Fruit fly (Drosophila melanogaster) whole organism, embryonic: ENCODE data around the gene Obp28a.
A peak's percentile ranks its signal among the peaks of the same experiment; 100 is the strongest.

Source experiments
- ATbp ChIP-seq: fragments of 200-800 bp; sonication (Bioruptor generic); optimal IDR thresholded peaks from 2 replicates; lab custom pipeline; 2017; ENCODE audit warnings: missing biosample characterization, mild to moderate bottlenecking, missing genetic modification characterization, missing genetic modification reagents
- Ada2b ChIP-seq: fragments of 200-800 bp; sonication (Bioruptor generic); IDR thresholded peaks from 2 replicates; pipeline ENCODE4 v1.3.6; 2022; ENCODE audit warnings: missing biosample characterization, missing genetic modification characterization
- Awh ChIP-seq: fragments of 200-800 bp; sonication (Bioruptor generic); IDR thresholded peaks from 2 replicates; pipeline ENCODE4, ENCODE4 v1.3.6; 2022; ENCODE audit warnings: missing biosample characterization, missing genetic modification characterization
- BEAF-32 ChIP-seq: fragments of 200-800 bp; sonication (Bioruptor generic); optimal IDR thresholded peaks from 3 replicates; lab custom pipeline; 2017; ENCODE audit warnings: missing biosample characterization, missing genetic modification characterization, mild to moderate bottlenecking, moderate library complexity, missing genetic modification reagents
- CG10147 ChIP-seq: fragments of 200-800 bp; sonication (Bioruptor generic); optimal IDR thresholded peaks from 2 replicates; lab custom pipeline; 2019; ENCODE audit warnings: missing biosample characterization, mild to moderate bottlenecking, missing genetic modification characterization, moderate library complexity
- CG10321 ChIP-seq: fragments of 200-800 bp; sonication (Bioruptor generic); IDR thresholded peaks from 2 replicates; pipeline ENCODE4 v1.3.6; 2022; ENCODE audit warnings: missing biosample characterization, missing genetic modification characterization
- CG10654 ChIP-seq: fragments of 200-800 bp; sonication (Bioruptor generic); optimal IDR thresholded peaks from 2 replicates; lab custom pipeline; 2016; ENCODE audit warnings: missing biosample characterization, missing genetic modification characterization
- CG11504 ChIP-seq: fragments of 200-800 bp; sonication (Bioruptor generic); optimal IDR thresholded peaks from 3 replicates; lab custom pipeline; 2019; ENCODE audit warnings: missing biosample characterization, mild to moderate bottlenecking, missing genetic modification characterization, moderate library complexity
- CG12104 ChIP-seq: fragments of 200-800 bp; sonication (Bioruptor generic); optimal IDR thresholded peaks from 3 replicates; lab custom pipeline; 2016; ENCODE audit warnings: missing biosample characterization, missing genetic modification characterization
- CG12942 ChIP-seq: fragments of 200-800 bp; sonication (Bioruptor generic); optimal IDR thresholded peaks from 3 replicates; lab custom pipeline; 2016; ENCODE audit warnings: missing biosample characterization, missing genetic modification characterization
- CG15011 ChIP-seq: fragments of 200-800 bp; sonication (Bioruptor generic); optimal IDR thresholded peaks from 3 replicates; lab custom pipeline; 2018; ENCODE audit warnings: missing biosample characterization, mild to moderate bottlenecking, missing genetic modification characterization
- CG1603 ChIP-seq: fragments of 200-800 bp; sonication (Bioruptor generic); optimal IDR thresholded peaks from 2 replicates; lab custom pipeline; 2019; ENCODE audit warnings: missing biosample characterization, mild to moderate bottlenecking, missing genetic modification characterization, moderate library complexity
- CG2116 ChIP-seq: fragments of 200-800 bp; sonication (Bioruptor generic); optimal IDR thresholded peaks from 3 replicates; lab custom pipeline; 2018; ENCODE audit warnings: missing biosample characterization, mild to moderate bottlenecking, missing genetic modification characterization
- CG32532 ChIP-seq: fragments of 200-800 bp; sonication (Bioruptor generic); IDR thresholded peaks from 2 replicates; pipeline ENCODE4 v1.3.6; 2022; ENCODE audit warnings: missing biosample characterization, missing genetic modification characterization
- CG3281 ChIP-seq: fragments of 200-800 bp; sonication (Bioruptor generic); optimal IDR thresholded peaks from 3 replicates; lab custom pipeline; 2017; ENCODE audit warnings: missing biosample characterization, mild to moderate bottlenecking, missing genetic modification characterization
- CG5245 ChIP-seq: fragments of 200-800 bp; sonication (Bioruptor generic); optimal IDR thresholded peaks from 3 replicates; lab custom pipeline; 2016; ENCODE audit warnings: missing biosample characterization, missing genetic modification characterization
- CG5953 ChIP-seq: fragments of 200-800 bp; sonication (Bioruptor generic); IDR thresholded peaks from 2 replicates; pipeline ENCODE4 v1.3.6; 2022; ENCODE audit warnings: missing biosample characterization, missing genetic modification characterization
- CG6689 ChIP-seq: fragments of 200-800 bp; sonication (Bioruptor generic); IDR thresholded peaks from 2 replicates; pipeline ENCODE4 v1.3.6; 2022; ENCODE audit warnings: missing biosample characterization, missing genetic modification characterization
- CG7987 ChIP-seq: fragments of 200-800 bp; sonication (Bioruptor generic); optimal IDR thresholded peaks from 2 replicates; lab custom pipeline; 2018; ENCODE audit warnings: missing biosample characterization, mild to moderate bottlenecking, missing genetic modification characterization, moderate library complexity
- CTCF ChIP-seq: fragments of 200-800 bp; sonication (Bioruptor generic); optimal IDR thresholded peaks from 2 replicates; lab custom pipeline; 2017; ENCODE audit warnings: missing biosample characterization, mild to moderate bottlenecking, missing genetic modification characterization, moderate library complexity
- CoRest ChIP-seq: fragments of 200-800 bp; sonication (Bioruptor generic); optimal IDR thresholded peaks from 3 replicates; lab custom pipeline; 2018; ENCODE audit warnings: missing biosample characterization, mild to moderate bottlenecking, missing genetic modification characterization, moderate library complexity
- D ChIP-seq, 2 experiments: fragments of 200-800 bp in 1 of 2; fragments of >200 bp in 1 of 2; sonication (Bioruptor generic) in 1 of 2; optimal IDR thresholded peaks; 2 replicates in 1 of 2; 3 replicates in 1 of 2; lab custom pipeline; 2017; ENCODE audit warnings: mild to moderate bottlenecking in 1 of 2, missing biosample characterization in 1 of 2, missing genetic modification characterization in 1 of 2, missing genetic modification reagents in 1 of 2
- Deaf1 ChIP-seq: fragments of 200-800 bp; optimal IDR thresholded peaks from 3 replicates; lab custom pipeline; 2019; ENCODE audit warnings: missing biosample characterization, mild to moderate bottlenecking, missing genetic modification characterization, moderate library complexity
- Dip2 ChIP-seq: fragments of 200-800 bp; sonication (Bioruptor generic); IDR thresholded peaks from 2 replicates; pipeline ENCODE4 v1.3.6; 2022; ENCODE audit warnings: missing biosample characterization, missing genetic modification characterization
- Dp ChIP-seq: fragments of 200-800 bp; sonication (Bioruptor generic); optimal IDR thresholded peaks from 2 replicates; lab custom pipeline; 2018; ENCODE audit warnings: missing biosample characterization, mild to moderate bottlenecking, missing genetic modification characterization, moderate library complexity
- GATAe ChIP-seq: fragments of 200-800 bp; sonication (Bioruptor generic); conservative IDR thresholded peaks from 2 replicates; pipeline ENCODE4 v1.3.6; 2022; ENCODE audit warnings: missing biosample characterization, missing genetic modification characterization
- Hand ChIP-seq: fragments of 200-800 bp; sonication (Bioruptor generic); optimal IDR thresholded peaks from 2 replicates; lab custom pipeline; 2017; ENCODE audit warnings: mild to moderate bottlenecking, missing biosample characterization, missing genetic modification reagents, missing genetic modification characterization
- Mrtf ChIP-seq: fragments of 200-800 bp; sonication (Bioruptor generic); IDR thresholded peaks from 3 replicates; pipeline ENCODE4 v1.3.6; 2022; ENCODE audit warnings: missing biosample characterization, missing genetic modification characterization
- Oaz ChIP-seq: fragments of 200-800 bp; sonication (Bioruptor generic); IDR thresholded peaks from 2 replicates; pipeline ENCODE4 v1.3.6; 2022; ENCODE audit warnings: missing biosample characterization, missing genetic modification characterization
- Ravus ChIP-seq: fragments of 200-800 bp; sonication (Bioruptor generic); IDR thresholded peaks from 2 replicates; pipeline ENCODE4 v1.3.6; 2022; ENCODE audit warnings: missing biosample characterization, missing genetic modification characterization
- bbx ChIP-seq: fragments of 200-800 bp; sonication (Bioruptor generic); IDR thresholded peaks from 2 replicates; pipeline ENCODE4 v1.3.6; 2022; ENCODE audit warnings: missing biosample characterization, missing genetic modification characterization; ENCODE audit not compliant: partially characterized antibody
- cwo ChIP-seq: fragments of 200-800 bp; sonication (Bioruptor generic); optimal IDR thresholded peaks from 3 replicates; lab custom pipeline; 2017; ENCODE audit warnings: missing biosample characterization, missing genetic modification characterization, mild to moderate bottlenecking, moderate library complexity, missing genetic modification reagents
- eve ChIP-seq, 2 experiments: fragments of >200 bp; optimal IDR thresholded peaks; 2 replicates each; lab custom pipeline; 2017; ENCODE audit warnings: missing biosample characterization in 2 of 2, missing genetic modification characterization in 2 of 2
- ewg ChIP-seq: fragments of 200-800 bp; sonication (Bioruptor generic); optimal IDR thresholded peaks from 3 replicates; lab custom pipeline; 2017; ENCODE audit warnings: mild to moderate bottlenecking, missing biosample characterization, missing genetic modification reagents, missing genetic modification characterization
- fu2 ChIP-seq: fragments of 200-800 bp; sonication (Bioruptor generic); optimal IDR thresholded peaks from 2 replicates; lab custom pipeline; 2016; ENCODE audit warnings: missing biosample characterization, missing genetic modification characterization
- gsb ChIP-seq: fragments of 200-800 bp; sonication (Bioruptor generic); IDR thresholded peaks from 2 replicates; pipeline ENCODE4 v1.3.6; 2022; ENCODE audit warnings: missing biosample characterization, missing genetic modification characterization
- gsb-n ChIP-seq: fragments of 200-800 bp; sonication (Bioruptor generic); optimal IDR thresholded peaks from 3 replicates; lab custom pipeline; 2018; ENCODE audit warnings: missing biosample characterization, mild to moderate bottlenecking, missing genetic modification characterization
- insv ChIP-seq, 2 experiments: fragments of 200-800 bp; sonication (Bioruptor generic); optimal IDR thresholded peaks; 3 replicates each; lab custom pipeline; 2016 to 2018; ENCODE audit warnings: missing biosample characterization in 2 of 2, missing genetic modification characterization in 2 of 2
- jumu ChIP-seq: fragments of 200-800 bp; sonication (Bioruptor generic); optimal IDR thresholded peaks from 3 replicates; lab custom pipeline; 2016; ENCODE audit warnings: missing biosample characterization, missing genetic modification characterization
- kay ChIP-seq: fragments of 200-800 bp; sonication (Bioruptor generic); optimal IDR thresholded peaks from 2 replicates; lab custom pipeline; 2016; ENCODE audit warnings: missing biosample characterization, missing genetic modification characterization
- lmd ChIP-seq: fragments of 200-800 bp; sonication (Bioruptor generic); IDR thresholded peaks from 2 replicates; pipeline ENCODE4 v1.3.6; 2022; ENCODE audit warnings: missing biosample characterization, missing genetic modification characterization
- maf-S ChIP-seq: fragments of 200-800 bp; sonication (Bioruptor generic); optimal IDR thresholded peaks from 2 replicates; lab custom pipeline; 2016; ENCODE audit warnings: missing biosample characterization, missing genetic modification characterization
- mam ChIP-seq: fragments of 200-800 bp; sonication (Bioruptor generic); optimal IDR thresholded peaks from 3 replicates; lab custom pipeline; 2016; ENCODE audit warnings: missing biosample characterization, missing genetic modification characterization
- mld ChIP-seq: fragments of 200-800 bp; sonication (Bioruptor generic); IDR thresholded peaks from 3 replicates; pipeline ENCODE4 v1.3.6; 2022; ENCODE audit warnings: missing biosample characterization, missing genetic modification characterization; ENCODE audit not compliant: partially characterized antibody
- nmo ChIP-seq: fragments of 200-800 bp; sonication (Bioruptor generic); optimal IDR thresholded peaks from 2 replicates; lab custom pipeline; 2018; ENCODE audit warnings: missing biosample characterization, mild to moderate bottlenecking, missing genetic modification characterization, moderate library complexity
- shn ChIP-seq: fragments of 200-800 bp; sonication (Bioruptor generic); optimal IDR thresholded peaks from 3 replicates; lab custom pipeline; 2016; ENCODE audit warnings: missing biosample characterization, missing genetic modification characterization
- sr ChIP-seq: fragments of 200-800 bp; sonication (Bioruptor generic); IDR thresholded peaks from 3 replicates; pipeline ENCODE4 v1.3.6; 2022; ENCODE audit warnings: missing biosample characterization, missing genetic modification characterization
- tin ChIP-seq: fragments of 200-800 bp; sonication (Bioruptor generic); optimal IDR thresholded peaks from 3 replicates; lab custom pipeline; 2016; ENCODE audit warnings: missing biosample characterization, missing genetic modification characterization
- unc-4 ChIP-seq: fragments of 200-800 bp; sonication (Bioruptor generic); IDR thresholded peaks from 2 replicates; pipeline ENCODE4 v1.3.6; 2022; ENCODE audit warnings: missing biosample characterization, missing genetic modification characterization; ENCODE audit not compliant: partially characterized antibody
- zf30C ChIP-seq: fragments of 200-800 bp; sonication (Bioruptor generic); optimal IDR thresholded peaks from 3 replicates; lab custom pipeline; 2018; ENCODE audit warnings: missing biosample characterization, mild to moderate bottlenecking, missing genetic modification characterization

The Obp28a gene

dm6 chr2L:7541047-7541726 lies 44.0 kb upstream of the Obp28a start (continued):
- no peak for TF ChIP-seq unc-4 (GFP tag; lab: Robert Waterston, UW)
- TF ChIP-seq CG10321 (GFP tag; lab: Robert Waterston, UW), result no peak
- TF ChIP-seq gsb (GFP tag; lab: Robert Waterston, UW), result no peak
- TF ChIP-seq CG11504 (tag; lab: Kevin White, UChicago), result peak; percentile 63
- no peak for TF ChIP-seq D (optimal IDR thresholded peaks at IDR 0.05; lab: Kevin White, UChicago)
- no peak for TF ChIP-seq D (GFP tag; optimal IDR thresholded peaks at IDR 0.05; lab: Kevin White, UChicago)
- peak; percentile 33 for TF ChIP-seq mam
- no peak for TF ChIP-seq kay (GFP tag; lab: Kevin White, UChicago)
- TF ChIP-seq CG7987 (GFP tag; lab: Kevin White, UChicago), result no peak
- no peak for TF ChIP-seq fu2 (GFP tag; lab: Kevin White, UChicago)
- no peak for TF ChIP-seq CG12942 (GFP tag; lab: Kevin White, UChicago)
- no peak for TF ChIP-seq shn (GFP tag; lab: Kevin White, UChicago)
- TF ChIP-seq Ada2b, result peak; percentile 38; the same call in 1 of the 2 replicates
- no peak for TF ChIP-seq CG10147 (GFP tag; lab: Kevin White, UChicago)
- TF ChIP-seq cwo (GFP tag; lab: Kevin White, UChicago), result peak; percentile 5
- TF ChIP-seq ewg (GFP tag; lab: Kevin White, UChicago), result no peak
- TF ChIP-seq bbx (GFP tag; lab: Robert Waterston, UW), result no peak
- no peak for TF ChIP-seq BEAF-32 (GFP tag; lab: Kevin White, UChicago)
- TF ChIP-seq CG2116, result no peak
- TF ChIP-seq GATAe (GFP tag; lab: Robert Waterston, UW), result no peak
- TF ChIP-seq ATbp (GFP tag; lab: Kevin White, UChicago), result peak; percentile 3
- no peak for TF ChIP-seq Deaf1
- TF ChIP-seq CG5245 (GFP tag; lab: Kevin White, UChicago), result peak; percentile 1
- no peak for TF ChIP-seq mld (GFP tag; lab: Robert Waterston, UW)
- peak in 1 of 2 experiments; percentile 74 for TF ChIP-seq eve (GFP tag; optimal IDR thresholded peaks at IDR 0.05; lab: Kevin White, UChicago)
- TF ChIP-seq CG5953 (GFP tag; lab: Robert Waterston, UW), result no peak
- no peak for TF ChIP-seq Oaz
- no peak for TF ChIP-seq insv (GFP tag; optimal IDR thresholded peaks at IDR 0.05; lab: Kevin White, UChicago)
- TF ChIP-seq CG32532, result peak; percentile 37; the same call in 1 of the 2 replicates
- TF ChIP-seq nmo, result peak; percentile 56
- peak; percentile 44 for TF ChIP-seq CG6689 (GFP tag; lab: Robert Waterston, UW)
- peak; percentile 10 for TF ChIP-seq CG1603 (tag; lab: Kevin White, UChicago)
- no peak for TF ChIP-seq sr (GFP tag; lab: Robert Waterston, UW)
- no peak for TF ChIP-seq maf-S (GFP tag; lab: Kevin White, UChicago)
- no peak for TF ChIP-seq Ravus
- peak; percentile 24 for TF ChIP-seq CG10654 (GFP tag; lab: Kevin White, UChicago)
- no peak for TF ChIP-seq Dip2 (GFP tag; lab: Robert Waterston, UW)
- TF ChIP-seq Dp (GFP tag; lab: Kevin White, UChicago), result no peak
- TF ChIP-seq CG12104, result no peak
- no peak for TF ChIP-seq jumu (GFP tag; lab: Kevin White, UChicago)
- TF ChIP-seq CG15011 (GFP tag; lab: Kevin White, UChicago), result no peak
- no peak for TF ChIP-seq Mrtf
- no peak for TF ChIP-seq Hand (GFP tag; lab: Kevin White, UChicago)
- TF ChIP-seq CTCF (GFP tag; lab: Kevin White, UChicago), result no peak
- peak; percentile 11 for TF ChIP-seq gsb-n (tag; lab: Kevin White, UChicago)
- no peak for TF ChIP-seq CG3281
- TF ChIP-seq zf30C (GFP tag; lab: Kevin White, UChicago), result peak; percentile 3
- peak; percentile 42 for TF ChIP-seq tin
- peak; percentile 60; the same call in 1 of the 2 replicates for TF ChIP-seq Awh (GFP tag; lab: Robert Waterston, UW)
- TF ChIP-seq CoRest, result peak; percentile 44
- peak; percentile 28; the same call in 1 of the 2 replicates for TF ChIP-seq lmd (GFP tag; lab: Robert Waterston, UW)
